Worm (Caenorhabditis elegans) whole organism, L1 larva: ENCODE measurements around the gene C36B7.4.

ENCODE experiments used
- elt-2 ChIP-seq: sonication (generic microtip); optimal IDR thresholded peaks from 2 replicates; lab custom pipeline; 2016; ENCODE audit warnings: missing genetic modification characterization, mild to moderate bottlenecking, inconsistent platforms, missing compliant biosample characterization, missing genetic modification reagents
- elt-3 ChIP-seq, 6 experiments: fragments of 150-350 bp in 1 of 6; sonication (generic microtip); optimal IDR thresholded peaks; 2 replicates each; lab custom pipeline; 2017 to 2018; ENCODE audit warnings: missing biosample characterization in 6 of 6, missing genetic modification characterization in 6 of 6, inconsistent platforms in 1 of 6
- lin-39 ChIP-seq: fragments of 150-350 bp; optimal IDR thresholded peaks from 2 replicates; lab custom pipeline; 2014; ENCODE audit warnings: missing biosample characterization, missing genetic modification reagents, missing genetic modification characterization
- nhr-85 ChIP-seq: sonication (generic microtip); peaks from one replicate; lab custom pipeline; 2016; ENCODE audit warnings: missing genetic modification characterization, inconsistent platforms, missing compliant biosample characterization
- rnt-1 ChIP-seq: sonication (generic microtip); optimal IDR thresholded peaks from 2 replicates; lab custom pipeline; 2016; ENCODE audit warnings: mild to moderate bottlenecking, missing genetic modification characterization, moderate library complexity, missing compliant biosample characterization
- unc-130 ChIP-seq: fragments of 150-350 bp; optimal IDR thresholded peaks from 2 replicates; lab custom pipeline; 2017; ENCODE audit warnings: missing biosample characterization, missing genetic modification characterization, inconsistent platforms
- zag-1 ChIP-seq: fragments of 150-350 bp; optimal IDR thresholded peaks from 2 replicates; lab custom pipeline; 2014; ENCODE audit warnings: missing biosample characterization, missing genetic modification characterization
- ztf-4 ChIP-seq: fragments of 150-350 bp; optimal IDR thresholded peaks from 2 replicates; lab custom pipeline; 2014; ENCODE audit warnings: missing biosample characterization, missing genetic modification characterization

- TF ChIP-seq elt-2 (tag; lab: Kevin White, UChicago) = no peak
- TF ChIP-seq elt-3 (tag; optimal IDR thresholded peaks at IDR 0.05; lab: Kevin White, UChicago) = no peak
- TF ChIP-seq lin-39 (tag; lab: Kevin White, UChicago) = no peak
- TF ChIP-seq ztf-4 (tag; lab: Kevin White, UChicago) = no peak
- no peak for TF ChIP-seq nhr-85 (tag; lab: Kevin White, UChicago)
- TF ChIP-seq rnt-1 (tag; lab: Kevin White, UChicago) = no peak
- TF ChIP-seq unc-130 (tag; lab: Kevin White, UChicago) = no peak
- TF ChIP-seq zag-1 (tag; lab: Kevin White, UChicago) = no peak
Measured at ce11 chrX:7085912-7086311, at the start of gene C36B7.4.
